Fruit fly (Drosophila melanogaster): ENCODE measurements around the gene NANS.

The NANS gene

dm6 chr3R:12433764-12434163 is 7.4 kb downstream of the NANS start, which contains the start of the genes Aos1 and Srlp:
Gene Aos1 (minus strand): TSS chr3R:12433822.
Gene Srlp (plus strand): TSS chr3R:12434098.
- TF ChIP-seq CG7101 (tag; optimal IDR thresholded peaks at IDR 0.05) (peak; percentile 56), CG33017 (tag; optimal IDR thresholded peaks at IDR 0.05) (peak; percentile 31), ovo (GFP tag; optimal IDR thresholded peaks at IDR 0.05) (peak; percentile 16), CG7045 (GFP tag; optimal IDR thresholded peaks at IDR 0.05) (peak; percentile 38), tj (GFP tag; optimal IDR thresholded peaks at IDR 0.05) (peak; percentile 12), Clk (GFP tag; optimal IDR thresholded peaks at IDR 0.05) (peak; percentile 32), CG5204 (GFP tag; optimal IDR thresholded peaks at IDR 0.05) (no peak), kay (GFP tag; ENCODE audit: borderline replicate concordance) (no peak), Hr96 (GFP tag; optimal IDR thresholded peaks at IDR 0.05) (no peak), CG12768 (GFP tag; optimal IDR thresholded peaks at IDR 0.05) (peak; percentile 28), bab1 (GFP tag; optimal IDR thresholded peaks at IDR 0.05) (peak; percentile 67), CG1620 (GFP tag; optimal IDR thresholded peaks at IDR 0.05) (no peak), CG11617 (GFP tag; optimal IDR thresholded peaks at IDR 0.05) (peak; percentile 72), toe (GFP tag; optimal IDR thresholded peaks at IDR 0.05) (no peak), Mnt (GFP tag; optimal IDR thresholded peaks at IDR 0.05) (peak; percentile 51), Crg-1 (GFP tag; optimal IDR thresholded peaks at IDR 0.05) (peak; percentile 10), cic (GFP tag; optimal IDR thresholded peaks at IDR 0.05) (peak; percentile 7), cnc (optimal IDR thresholded peaks at IDR 0.05) (peak in 1 of 2 experiments; percentile 10), CG14711 (tag; optimal IDR thresholded peaks at IDR 0.05) (peak; percentile 91), pad (GFP tag; optimal IDR thresholded peaks at IDR 0.05) (peak; percentile 39)

- no peak for TF ChIP-seq cnc (optimal IDR thresholded peaks at IDR 0.05)
- no peak for TF ChIP-seq tj (GFP tag; optimal IDR thresholded peaks at IDR 0.05)
- no peak for TF ChIP-seq CG1620 (GFP tag; optimal IDR thresholded peaks at IDR 0.05)
- TF ChIP-seq bab1 (GFP tag; optimal IDR thresholded peaks at IDR 0.05): no peak
- TF ChIP-seq CG11617 (GFP tag; optimal IDR thresholded peaks at IDR 0.05): no peak
- no peak for TF ChIP-seq CG12768 (GFP tag; optimal IDR thresholded peaks at IDR 0.05)
- no peak for TF ChIP-seq ovo (GFP tag; optimal IDR thresholded peaks at IDR 0.05)
- no peak for TF ChIP-seq toe (GFP tag; optimal IDR thresholded peaks at IDR 0.05)
- TF ChIP-seq cic (GFP tag; optimal IDR thresholded peaks at IDR 0.05): no peak
- TF ChIP-seq Hr96 (GFP tag; optimal IDR thresholded peaks at IDR 0.05): no peak
- no peak for TF ChIP-seq CG7045 (GFP tag; optimal IDR thresholded peaks at IDR 0.05)
- TF ChIP-seq CG5204 (GFP tag; optimal IDR thresholded peaks at IDR 0.05): no peak
- no peak for TF ChIP-seq CG33017 (tag; optimal IDR thresholded peaks at IDR 0.05)
- TF ChIP-seq Clk (GFP tag; optimal IDR thresholded peaks at IDR 0.05): no peak
- no peak for TF ChIP-seq CG14711 (tag; optimal IDR thresholded peaks at IDR 0.05)
These were observed 9.6 kb downstream of the NANS start, which contains the start of gene Desat2 for dm6 chr3R:12435948-12436347. Gene Desat2 (plus strand): TSS chr3R:12436248.

dm6 chr3R:12439039-12439400 is 12.6 kb downstream of the NANS start, which contains the start of the genes CG17207 and CG46427:
Gene CG17207 (minus strand): TSS chr3R:12439139.
Gene CG46427 (minus strand): TSS chr3R:12439139.
- TF ChIP-seq toe (GFP tag; optimal IDR thresholded peaks at IDR 0.05) (no peak), CG11617 (GFP tag; optimal IDR thresholded peaks at IDR 0.05) (no peak)

dm6 chr3R:12439401-12440143 is 13.2 kb downstream of the NANS start, which contains the start of gene Desat1:
Gene Desat1 (plus strand): TSS chr3R:12439600.
- TF ChIP-seq ovo (GFP tag; optimal IDR thresholded peaks at IDR 0.05) (no peak), CG7101 (tag; optimal IDR thresholded peaks at IDR 0.05) (peak; percentile 20), tj (GFP tag; optimal IDR thresholded peaks at IDR 0.05) (no peak), cnc (optimal IDR thresholded peaks at IDR 0.05) (no peak), pad (GFP tag; optimal IDR thresholded peaks at IDR 0.05) (no peak), CG11617 (GFP tag; optimal IDR thresholded peaks at IDR 0.05) (peak; percentile 9), CG33017 (tag; optimal IDR thresholded peaks at IDR 0.05) (peak; percentile 6), toe (GFP tag; optimal IDR thresholded peaks at IDR 0.05) (no peak), cic (GFP tag; optimal IDR thresholded peaks at IDR 0.05) (no peak), CG12768 (GFP tag; optimal IDR thresholded peaks at IDR 0.05) (no peak), bab1 (GFP tag; optimal IDR thresholded peaks at IDR 0.05) (peak; percentile 23), Mnt (GFP tag; optimal IDR thresholded peaks at IDR 0.05) (peak; percentile 36), CG5204 (GFP tag; optimal IDR thresholded peaks at IDR 0.05) (no peak), Crg-1 (GFP tag; optimal IDR thresholded peaks at IDR 0.05) (peak; percentile 47), Hr96 (GFP tag; optimal IDR thresholded peaks at IDR 0.05) (no peak), CG1620 (GFP tag; optimal IDR thresholded peaks at IDR 0.05) (no peak), CG7045 (GFP tag; optimal IDR thresholded peaks at IDR 0.05) (no peak), Clk (GFP tag; optimal IDR thresholded peaks at IDR 0.05) (no peak), kay (GFP tag; ENCODE audit: borderline replicate concordance) (no peak), CG14711 (tag; optimal IDR thresholded peaks at IDR 0.05) (peak; percentile 18)

dm6 chr3R:12441008-12441606 is 14.7 kb downstream of the NANS start:
- peak; percentile 45 for TF ChIP-seq CG7101 (tag; optimal IDR thresholded peaks at IDR 0.05)
- TF ChIP-seq CG33017 (tag; optimal IDR thresholded peaks at IDR 0.05): peak; percentile 38
- TF ChIP-seq cic (GFP tag; optimal IDR thresholded peaks at IDR 0.05): peak; percentile 58
- no peak for TF ChIP-seq Hr96 (GFP tag; optimal IDR thresholded peaks at IDR 0.05)
- TF ChIP-seq toe (GFP tag; optimal IDR thresholded peaks at IDR 0.05): no peak
- no peak for TF ChIP-seq CG14711 (tag; optimal IDR thresholded peaks at IDR 0.05)
- peak; percentile 64 for TF ChIP-seq Mnt (GFP tag; optimal IDR thresholded peaks at IDR 0.05)
- TF ChIP-seq tj (GFP tag; optimal IDR thresholded peaks at IDR 0.05): peak; percentile 37
- TF ChIP-seq CG7045 (GFP tag; optimal IDR thresholded peaks at IDR 0.05): no peak
- peak; percentile 79 for TF ChIP-seq CG12768 (GFP tag; optimal IDR thresholded peaks at IDR 0.05)
- peak; percentile 6 for TF ChIP-seq pad (GFP tag; optimal IDR thresholded peaks at IDR 0.05)
- TF ChIP-seq Crg-1 (GFP tag; optimal IDR thresholded peaks at IDR 0.05): no peak
- TF ChIP-seq kay (GFP tag; ENCODE audit: borderline replicate concordance): peak; percentile 53
- peak; percentile 29 for TF ChIP-seq bab1 (GFP tag; optimal IDR thresholded peaks at IDR 0.05)
